Worm (Caenorhabditis elegans) whole organism, L1 larva: ENCODE data around the gene T19D12.9.

Experiments
- Y116A8C.19 ChIP-seq: sonication (generic microtip); optimal IDR thresholded peaks from 2 replicates; lab custom pipeline; 2016; ENCODE audit warnings: missing compliant biosample characterization, missing genetic modification characterization, borderline replicate concordance
- blmp-1 ChIP-seq: fragments of 150-350 bp; optimal IDR thresholded peaks from 2 replicates; lab custom pipeline; 2014; ENCODE audit warnings: missing biosample characterization, missing genetic modification characterization
- ceh-82 ChIP-seq, 3 experiments: fragments of 150-350 bp in 1 of 3; sonication (generic microtip) in 2 of 3; optimal IDR thresholded peaks; 2 replicates each; lab custom pipeline; 2014 to 2017; ENCODE audit warnings: missing biosample characterization in 3 of 3, missing genetic modification characterization in 3 of 3
- nhr-47 ChIP-seq: sonication (generic microtip); optimal IDR thresholded peaks from 2 replicates; lab custom pipeline; 2016; ENCODE audit warnings: mild to moderate bottlenecking, missing genetic modification characterization, moderate library complexity, missing compliant biosample characterization
- pqm-1 ChIP-seq: sonication (generic microtip); optimal IDR thresholded peaks from 3 replicates; lab custom pipeline; 2017; ENCODE audit warnings: missing biosample characterization, missing genetic modification characterization
- unc-130 ChIP-seq: fragments of 150-350 bp; optimal IDR thresholded peaks from 2 replicates; lab custom pipeline; 2017; ENCODE audit warnings: missing biosample characterization, missing genetic modification characterization, inconsistent platforms
- unc-62 ChIP-seq: fragments of 150-350 bp; optimal IDR thresholded peaks from 2 replicates; lab custom pipeline; 2014; ENCODE audit warnings: missing biosample characterization, missing genetic modification reagents, missing genetic modification characterization

- no peak for TF ChIP-seq unc-62 (GFP tag; lab: Kevin White, UChicago)
- TF ChIP-seq ceh-82 (tag; optimal IDR thresholded peaks at IDR 0.05; lab: Kevin White, UChicago) = no peak
- TF ChIP-seq nhr-47 (tag; lab: Kevin White, UChicago) = no peak
- no peak for TF ChIP-seq unc-130
- no peak for TF ChIP-seq Y116A8C.19
- no peak for TF ChIP-seq pqm-1
- peak; percentile 11 for TF ChIP-seq blmp-1
Observed at ce11 chrII:6642651-6643167, 11.5 kb downstream of the T19D12.9 start, which contains the start of gene T19D12.6.
